Fruit fly (Drosophila melanogaster): ENCODE data around the gene CG9609.
A peak's percentile ranks its signal among the peaks of the same experiment; 100 is the strongest.

The CG9609 gene

dm6 chrX:16782175-16782916 is 4.5 kb downstream of the CG9609 start (continued):
- TF ChIP-seq dmrt11E (tag; optimal IDR thresholded peaks at IDR 0.05) (peak; percentile 14), HLH4C (GFP tag; IDR thresholded peaks at IDR 0.05; ENCODE audit: partially characterized antibody) (no peak), disco-r (GFP tag; optimal IDR thresholded peaks at IDR 0.05) (no peak), Lhr (GFP tag; optimal IDR thresholded peaks at IDR 0.05) (no peak), sd (tag; optimal IDR thresholded peaks at IDR 0.05) (peak; percentile 26), gro (GFP tag; optimal IDR thresholded peaks at IDR 0.05) (no peak), nau (GFP tag; optimal IDR thresholded peaks at IDR 0.05) (peak; percentile 11), CG1792 (GFP tag; optimal IDR thresholded peaks at IDR 0.05) (no peak), CG16815 (GFP tag; optimal IDR thresholded peaks at IDR 0.05) (peak; percentile 7), onecut (GFP tag; IDR thresholded peaks at IDR 0.05) (peak; percentile 34), Jarid2 (GFP tag; optimal IDR thresholded peaks at IDR 0.05) (peak; percentile 19), Ada2b (GFP tag; IDR thresholded peaks at IDR 0.05) (peak; percentile 58), caup (GFP tag; optimal IDR thresholded peaks at IDR 0.05; ENCODE audit: severe bottlenecking) (peak; percentile 38), CG14710 (tag; optimal IDR thresholded peaks at IDR 0.05) (peak; percentile 23), CG7372 (GFP tag; IDR thresholded peaks at IDR 0.05) (0 out of 2 replicates have a peak, but pooled peaks have one; percentile 24), tap (tag; optimal IDR thresholded peaks at IDR 0.05) (peak; percentile 4), oc (tag; optimal IDR thresholded peaks at IDR 0.05) (no peak), CG7786 (GFP tag; optimal IDR thresholded peaks at IDR 0.05) (peak; percentile 30), Rx (GFP tag; IDR thresholded peaks at IDR 0.05) (peak; percentile 52; the same call in 1 of the 2 replicates), CG12236 (GFP tag; optimal IDR thresholded peaks at IDR 0.05) (peak; percentile 9), dimm (GFP tag; IDR thresholded peaks at IDR 0.05) (no peak), CG12299 (tag; optimal IDR thresholded peaks at IDR 0.05) (no peak), CG11085 (GFP tag; IDR thresholded peaks at IDR 0.05) (no peak), CG10267 (tag; optimal IDR thresholded peaks at IDR 0.05) (peak; percentile 4), Hr78 (GFP tag; optimal IDR thresholded peaks at IDR 0.05) (no peak), insv (GFP tag; optimal IDR thresholded peaks at IDR 0.05) (no peak), schlank (tag; optimal IDR thresholded peaks at IDR 0.05) (peak; percentile 2), lola (GFP tag; optimal IDR thresholded peaks at IDR 0.05) (peak in 1 of 3 experiments; percentile 21), CG1832 (GFP tag; optimal IDR thresholded peaks at IDR 0.05) (no peak), CG4360 (GFP tag; IDR thresholded peaks at IDR 0.05) (no peak), NC2α (GFP tag; optimal IDR thresholded peaks at IDR 0.05) (no peak), ro (GFP tag; IDR thresholded peaks at IDR 0.05) (no peak), CG5953 (GFP tag; IDR thresholded peaks at IDR 0.05) (no peak), CG12744 (GFP tag; optimal IDR thresholded peaks at IDR 0.05) (no peak), CG7928 (GFP tag; optimal IDR thresholded peaks at IDR 0.05) (no peak), zf30C (GFP tag; optimal IDR thresholded peaks at IDR 0.05) (peak; percentile 43), CG9817 (tag; optimal IDR thresholded peaks at IDR 0.05) (peak; percentile 38), CG11093 (GFP tag; IDR thresholded peaks at IDR 0.05) (peak; percentile 43; the same call in 1 of the 3 replicates), CG31388 (GFP tag; optimal IDR thresholded peaks at IDR 0.05) (no peak), CG15011 (GFP tag; optimal IDR thresholded peaks at IDR 0.05) (no peak), CG4404 (GFP tag; IDR thresholded peaks at IDR 0.05) (no peak), phol (tag; optimal IDR thresholded peaks at IDR 0.05) (peak; percentile 55), CG43689 (GFP tag; IDR thresholded peaks at IDR 0.05) (no peak), CrebB (tag; optimal IDR thresholded peaks at IDR 0.05) (no peak), slbo (GFP tag; IDR thresholded peaks at IDR 0.05) (peak; percentile 62; the same call in 1 of the 2 replicates), pho (GFP tag; optimal IDR thresholded peaks at IDR 0.05) (peak; percentile 39), D19A (tag; optimal IDR thresholded peaks at IDR 0.05) (peak; percentile 9), CHES-1-like (GFP tag; optimal IDR thresholded peaks at IDR 0.05) (peak; percentile 2), tup (GFP tag; optimal IDR thresholded peaks at IDR 0.05) (no peak)
